Worm (Caenorhabditis elegans): ENCODE measurements around the gene ZK892.4.

Gene ZK892.4

ce11 chrII:10045670-10046069, 39.3 kb downstream of the ZK892.4 start:
- TF ChIP-seq unc-39 (tag; optimal IDR thresholded peaks at IDR 0.05): no peak
- no peak for TF ChIP-seq mdl-1 (tag; optimal IDR thresholded peaks at IDR 0.05)
- no peak for TF ChIP-seq ceh-16 (tag; optimal IDR thresholded peaks at IDR 0.05)
- no peak for TF ChIP-seq nhr-67 (tag; optimal IDR thresholded peaks at IDR 0.05)
- TF ChIP-seq elt-1 (tag; optimal IDR thresholded peaks at IDR 0.05): no peak
- TF ChIP-seq lin-15B (tag; optimal IDR thresholded peaks at IDR 0.05): no peak
- no peak for TF ChIP-seq tbx-2 (tag; optimal IDR thresholded peaks at IDR 0.05)
- TF ChIP-seq nhr-12 (tag; optimal IDR thresholded peaks at IDR 0.05): no peak
- no peak for TF ChIP-seq R02D3.7 (tag; optimal IDR thresholded peaks at IDR 0.05)
- TF ChIP-seq fkh-10 (GFP tag; optimal IDR thresholded peaks at IDR 0.05): no peak
- TF ChIP-seq ztf-4 (tag; optimal IDR thresholded peaks at IDR 0.05): no peak
- no peak for TF ChIP-seq jun-1 (tag; optimal IDR thresholded peaks at IDR 0.05)

DNA sequence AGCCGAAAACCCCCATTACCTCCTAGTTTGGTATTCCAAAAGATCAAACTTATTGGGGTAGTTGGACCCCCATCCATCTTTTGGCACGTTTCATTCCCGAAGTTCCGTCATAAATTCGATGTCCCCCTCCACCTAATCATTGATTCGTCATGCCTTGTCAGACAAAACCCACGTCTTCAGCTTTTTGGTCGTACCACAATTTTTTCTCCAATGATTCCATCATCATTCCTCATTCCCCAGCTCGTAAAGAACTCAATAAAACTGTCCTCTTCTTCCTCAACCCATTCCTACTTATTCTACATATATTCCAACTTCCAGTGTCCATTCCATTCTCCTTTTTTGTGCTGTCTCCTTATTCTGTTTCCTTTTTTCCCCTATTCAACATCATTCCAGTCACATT, 42.2 kb downstream of the ZK892.4 start, which contains the start of gene flp-4:
Gene flp-4, plus strand, starts transcription at position 301 of the 400 bp plus-strand sequence.
- no peak for TF ChIP-seq nhr-77 (tag; optimal IDR thresholded peaks at IDR 0.05)
- no peak for TF ChIP-seq ceh-9 (tag; optimal IDR thresholded peaks at IDR 0.05)
- TF ChIP-seq pqm-1 (tag; optimal IDR thresholded peaks at IDR 0.05): no peak
- TF ChIP-seq ztf-4 (tag; optimal IDR thresholded peaks at IDR 0.05): no peak
- TF ChIP-seq ztf-11 (tag; optimal IDR thresholded peaks at IDR 0.05): no peak
- no peak for TF ChIP-seq tbx-2 (tag; optimal IDR thresholded peaks at IDR 0.05)
- no peak for TF ChIP-seq nhr-11 (tag; optimal IDR thresholded peaks at IDR 0.05)
- TF ChIP-seq nhr-67 (tag; optimal IDR thresholded peaks at IDR 0.05): no peak
- TF ChIP-seq R02D3.7 (tag; optimal IDR thresholded peaks at IDR 0.05): no peak
- no peak for TF ChIP-seq ceh-28 (tag; optimal IDR thresholded peaks at IDR 0.05)
- TF ChIP-seq lsy-12 (tag; optimal IDR thresholded peaks at IDR 0.05): no peak
- no peak for TF ChIP-seq skn-1 (tag; optimal IDR thresholded peaks at IDR 0.05)
- TF ChIP-seq ZK546.5 (tag; optimal IDR thresholded peaks at IDR 0.05): no peak
- TF ChIP-seq egl-5 (tag; optimal IDR thresholded peaks at IDR 0.05): no peak

ce11 chrII:10051485-10051884, 45.1 kb downstream of the ZK892.4 start:
- TF ChIP-seq nhr-11 (tag; optimal IDR thresholded peaks at IDR 0.05) (peak; percentile 91), ZK546.5 (tag; optimal IDR thresholded peaks at IDR 0.05) (no peak), egl-27 (tag; optimal IDR thresholded peaks at IDR 0.05) (no peak), nhr-28 (tag; optimal IDR thresholded peaks at IDR 0.05) (no peak)

ce11 chrII:10056545-10057038, 50.2 kb downstream of the ZK892.4 start, which contains the start of gene C18D1.2:
C18D1.2 (plus strand) TSS chrII:10056988.
- TF ChIP-seq elt-3 (tag; optimal IDR thresholded peaks at IDR 0.05): no peak
- no peak for TF ChIP-seq egl-27 (tag; optimal IDR thresholded peaks at IDR 0.05)
- TF ChIP-seq jun-1 (tag; optimal IDR thresholded peaks at IDR 0.05): no peak
- no peak for TF ChIP-seq egl-5 (tag; optimal IDR thresholded peaks at IDR 0.05)
- no peak for TF ChIP-seq nhr-76 (tag; optimal IDR thresholded peaks at IDR 0.05)
- TF ChIP-seq lsy-12 (tag; optimal IDR thresholded peaks at IDR 0.05): no peak
- no peak for TF ChIP-seq nhr-12 (tag; optimal IDR thresholded peaks at IDR 0.05)
- TF ChIP-seq elt-1 (tag; optimal IDR thresholded peaks at IDR 0.05): no peak
- TF ChIP-seq hmg-11 (tag; optimal IDR thresholded peaks at IDR 0.05): no peak
- no peak for TF ChIP-seq nhr-67 (tag; optimal IDR thresholded peaks at IDR 0.05)
- TF ChIP-seq ama-1 (optimal IDR thresholded peaks at IDR 0.05): no peak
- no peak for TF ChIP-seq ceh-9 (tag; optimal IDR thresholded peaks at IDR 0.05)
- no peak for TF ChIP-seq elt-2 (tag; optimal IDR thresholded peaks at IDR 0.05)
- TF ChIP-seq ZK546.5 (tag; optimal IDR thresholded peaks at IDR 0.05): no peak
- no peak for TF ChIP-seq aly-2 (tag; optimal IDR thresholded peaks at IDR 0.05)

Data from whole organism, L3 larva.